Worm (Caenorhabditis elegans) whole organism, young adult: ENCODE data around the gene C14C11.1.

Source experiments
- C17E4.6 ChIP-seq: fragments of 200-800 bp; sonication (Bioruptor generic); IDR thresholded peaks from 2 replicates; pipeline ENCODE4 v1.3.6; 2022; ENCODE audit warnings: missing genetic modification reagents, missing genetic modification characterization, missing compliant biosample characterization
- F39B2.1 ChIP-seq: fragments of 200-800 bp; sonication (Bioruptor generic); IDR thresholded peaks from 2 replicates; pipeline ENCODE4 v1.3.6; 2022; ENCODE audit warnings: missing genetic modification reagents, missing genetic modification characterization, missing compliant biosample characterization
- F57C9.4 ChIP-seq: sonication (generic microtip); optimal IDR thresholded peaks from 2 replicates; lab custom pipeline; 2017; ENCODE audit warnings: mild to moderate bottlenecking, missing genetic modification characterization, missing compliant biosample characterization
- ceh-58 ChIP-seq: fragments of 200-800 bp; sonication (Bioruptor generic); IDR thresholded peaks from 2 replicates; pipeline ENCODE4 v1.3.6; 2022; ENCODE audit warnings: missing genetic modification characterization, missing compliant biosample characterization
- egrh-3 ChIP-seq: fragments of 200-800 bp; sonication (Bioruptor generic); IDR thresholded peaks from 2 replicates; pipeline ENCODE4 v1.3.6; 2022; ENCODE audit warnings: missing genetic modification reagents, missing genetic modification characterization, missing compliant biosample characterization
- ekl-4 ChIP-seq: fragments of 200-800 bp; sonication (Bioruptor generic); IDR thresholded peaks from 2 replicates; pipeline ENCODE4 v1.3.6; 2022; ENCODE audit warnings: missing genetic modification reagents, missing genetic modification characterization, missing compliant biosample characterization
- pbrm-1 ChIP-seq: fragments of 200-800 bp; sonication (Bioruptor generic); IDR thresholded peaks from 2 replicates; pipeline ENCODE4 v1.3.6; 2022; ENCODE audit warnings: missing genetic modification reagents, missing genetic modification characterization, missing compliant biosample characterization
- zim-3 ChIP-seq: sonication (generic microtip); optimal IDR thresholded peaks from 2 replicates; lab custom pipeline; 2017; ENCODE audit warnings: mild to moderate bottlenecking, missing genetic modification characterization, moderate library complexity, missing compliant biosample characterization
- ztf-22 ChIP-seq: fragments of 200-800 bp; sonication (Bioruptor generic); optimal IDR thresholded peaks from 2 replicates; lab custom pipeline; 2018; ENCODE audit warnings: mild to moderate bottlenecking, missing genetic modification characterization, moderate library complexity, missing compliant biosample characterization

ce11 chrV:5699835-5700441, 36.5 kb downstream of the C14C11.1 start, which contains the start of gene clec-1:
- TF ChIP-seq pbrm-1 (GFP tag; lab: Robert Waterston, UW) (no peak), ceh-58 (GFP tag; lab: Robert Waterston, UW) (no peak), C17E4.6 (GFP tag; lab: Robert Waterston, UW) (no peak), F57C9.4 (tag; lab: Kevin White, UChicago) (no peak), ekl-4 (no peak), F39B2.1 (GFP tag; lab: Robert Waterston, UW) (no peak), egrh-3 (GFP tag; lab: Robert Waterston, UW) (no peak), ztf-22 (GFP tag; lab: Kevin White, UChicago) (no peak), zim-3 (no peak)
